Worm (Caenorhabditis elegans) whole organism, early embryonic: Measurements from ENCODE around the gene srd-47.

Source experiments
- B0310.2 ChIP-seq: sonication (generic microtip); optimal IDR thresholded peaks from 2 replicates; lab custom pipeline; 2016; ENCODE audit warnings: mild to moderate bottlenecking, missing genetic modification characterization, missing compliant biosample characterization
- ama-1 ChIP-seq: fragments of 150-350 bp; optimal IDR thresholded peaks from 2 replicates; lab custom pipeline; 2014
- ceh-13 ChIP-seq: fragments of 200-800 bp; sonication (Bioruptor generic); optimal IDR thresholded peaks from 2 replicates; lab custom pipeline; 2018; ENCODE audit warnings: mild to moderate bottlenecking, missing genetic modification characterization, missing compliant biosample characterization
- hnd-1 ChIP-seq: sonication (generic microtip); optimal IDR thresholded peaks from 2 replicates; lab custom pipeline; 2016; ENCODE audit warnings: missing genetic modification characterization, missing compliant biosample characterization
- pes-1 ChIP-seq: fragments of 200-800 bp; sonication (Bioruptor generic); IDR thresholded peaks from 2 replicates; pipeline ENCODE4 v1.3.6; 2022; ENCODE audit warnings: missing genetic modification reagents, missing genetic modification characterization, missing compliant biosample characterization
- sea-1 ChIP-seq: fragments of 200-800 bp; sonication (Bioruptor generic); conservative IDR thresholded peaks from 2 replicates; pipeline ENCODE4 v1.3.6; 2022; ENCODE audit warnings: missing genetic modification characterization, missing compliant biosample characterization
- tra-4 ChIP-seq: sonication (generic microtip); optimal IDR thresholded peaks from 2 replicates; lab custom pipeline; 2017; ENCODE audit warnings: missing genetic modification characterization, missing compliant biosample characterization

ce11 chrX:12367498-12367897, 34.1 kb downstream of the srd-47 start:
- TF ChIP-seq B0310.2 (tag; lab: Kevin White, UChicago) = peak; percentile 39
- TF ChIP-seq pes-1 (GFP tag; lab: Robert Waterston, UW) = no peak; the same call in none of the 2 replicates
- TF ChIP-seq ama-1 (lab: Kevin White, UChicago) = no peak
- peak; percentile 55 for TF ChIP-seq ceh-13 (GFP tag; lab: Kevin White, UChicago)
- TF ChIP-seq sea-1 = peak; percentile 71; the same call in 1 of the 2 replicates
- TF ChIP-seq hnd-1 (tag; lab: Kevin White, UChicago) = peak; percentile 47
- TF ChIP-seq tra-4 (tag; lab: Kevin White, UChicago) = no peak
